Worm (Caenorhabditis elegans) whole organism, L2 larva: ENCODE results near the gene C30G12.2.

Experiments
- fos-1 ChIP-seq: fragments of 150-350 bp; optimal IDR thresholded peaks from 2 replicates; lab custom pipeline; 2014; ENCODE audit warnings: missing biosample characterization, missing genetic modification characterization
- mdl-1 ChIP-seq, 2 experiments: fragments of 150-350 bp in 1 of 2; sonication (generic microtip) in 1 of 2; optimal IDR thresholded peaks; 2 replicates each; lab custom pipeline; 2017; ENCODE audit warnings: missing biosample characterization in 2 of 2, missing genetic modification characterization in 2 of 2
- nhr-237 ChIP-seq: fragments of 150-350 bp; optimal IDR thresholded peaks from 2 replicates; lab custom pipeline; 2014; ENCODE audit warnings: missing biosample characterization, missing genetic modification characterization
- nhr-6 ChIP-seq: fragments of 150-350 bp; optimal IDR thresholded peaks from 2 replicates; lab custom pipeline; 2014; ENCODE audit warnings: missing biosample characterization, missing genetic modification characterization
- snpc-4 ChIP-seq: fragments of 150-350 bp; optimal IDR thresholded peaks from 2 replicates; lab custom pipeline; 2014; ENCODE audit warnings: missing biosample characterization, missing genetic modification characterization

DNA sequence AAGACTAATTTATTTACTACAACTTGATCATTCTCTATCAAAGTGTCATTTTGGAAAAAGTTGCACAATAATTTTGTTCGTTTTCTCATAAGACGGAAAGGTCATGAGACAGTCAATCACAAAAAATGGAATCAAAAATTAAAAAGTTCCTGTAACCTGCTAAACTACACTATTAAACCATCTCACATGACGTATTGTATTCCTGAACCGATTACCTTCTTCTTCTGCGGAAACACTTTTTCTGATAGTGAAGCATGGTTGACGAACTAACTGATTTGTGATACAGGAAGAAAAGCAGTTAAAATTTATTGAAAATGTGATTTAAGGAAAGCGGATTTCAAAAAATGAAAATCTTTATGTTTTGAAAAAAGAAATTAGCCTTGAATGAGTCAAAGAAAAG is 20.4 kb upstream of the C30G12.2 start:
- no peak for TF ChIP-seq mdl-1 (tag; optimal IDR thresholded peaks at IDR 0.05; lab: Kevin White, UChicago)
- no peak for TF ChIP-seq nhr-6 (tag; lab: Kevin White, UChicago)
- TF ChIP-seq nhr-237: no peak
- no peak for TF ChIP-seq snpc-4
- TF ChIP-seq fos-1 (tag; lab: Kevin White, UChicago): peak; percentile 22
